Worm (Caenorhabditis elegans): ENCODE data around the gene F13A7.1.
A peak's percentile ranks its signal among the peaks of the same experiment; 100 is the strongest.

F13A7.1 gene

DNA sequence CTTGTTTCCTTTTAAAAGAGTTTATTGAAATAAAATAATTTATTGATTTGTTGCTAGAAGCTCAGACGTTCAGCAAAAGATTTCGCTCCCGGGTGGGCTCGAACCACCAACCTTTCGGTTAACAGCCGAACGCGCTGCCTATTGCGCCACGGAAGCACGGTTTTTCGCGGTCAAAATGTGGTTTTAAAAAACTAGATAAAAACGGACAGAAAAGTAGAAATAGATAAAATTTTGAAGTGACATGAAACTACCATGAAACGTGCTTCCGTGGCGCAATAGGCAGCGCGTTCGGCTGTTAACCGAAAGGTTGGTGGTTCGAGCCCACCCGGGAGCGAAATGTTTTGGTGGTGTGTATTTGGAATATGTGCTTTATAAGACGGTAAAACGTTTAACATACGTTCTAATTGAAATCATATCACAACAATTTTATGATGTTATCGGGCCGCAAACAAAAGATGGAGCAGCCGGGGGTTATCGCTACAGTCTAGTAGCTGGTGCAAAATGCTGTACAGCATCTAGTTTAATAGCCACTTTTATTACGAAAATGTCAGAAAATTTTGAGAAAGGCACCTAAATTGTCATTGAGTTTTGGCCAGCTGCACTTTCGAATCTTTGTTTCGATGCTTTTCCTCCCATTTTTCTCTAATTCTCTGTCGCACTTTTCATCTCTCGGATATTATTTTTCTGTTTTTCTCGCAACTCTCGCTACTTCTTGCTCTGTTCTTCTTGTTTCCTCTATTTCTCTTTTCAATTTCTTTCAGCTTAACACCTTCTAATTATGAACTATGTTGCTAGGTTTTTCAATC lies 39.3 kb downstream of the F13A7.1 start, which contains the start of gene slc-9B.2:
TSS of gene slc-9B.2 (plus strand) at position 756 of the 806 bp plus-strand sequence.
- peak; percentile 63 for TF ChIP-seq unc-55 (GFP tag; optimal IDR thresholded peaks at IDR 0.05)

DNA sequence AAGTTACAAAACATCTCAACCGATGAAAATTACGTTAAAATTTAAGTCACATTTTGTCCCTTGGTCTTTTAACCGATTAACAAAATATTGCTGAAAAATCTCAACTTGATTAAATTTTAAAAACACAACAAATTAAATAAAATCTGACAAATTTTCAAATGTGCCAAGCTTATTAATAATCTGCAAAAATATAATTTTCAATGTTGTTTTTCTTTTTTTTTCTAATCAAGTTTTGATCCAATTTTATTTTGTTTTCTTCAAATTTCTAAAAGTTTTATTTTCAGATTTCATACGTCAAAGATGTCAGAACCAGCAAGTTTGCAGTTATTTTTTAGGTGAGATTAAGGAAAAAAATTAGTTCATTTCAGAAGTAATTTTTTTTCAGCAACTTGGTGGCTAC lies 41.4 kb downstream of the F13A7.1 start, which contains the start of gene srw-87:
TSS of gene srw-87 (plus strand) at position 301 of the 400 bp plus-strand sequence.
- no peak for TF ChIP-seq nhr-129 (tag; optimal IDR thresholded peaks at IDR 0.05)
- no peak for TF ChIP-seq lsy-2 (tag; optimal IDR thresholded peaks at IDR 0.05)
- no peak for TF ChIP-seq ceh-16 (tag; optimal IDR thresholded peaks at IDR 0.05)
- no peak for TF ChIP-seq ztf-1 (GFP tag; conservative IDR thresholded peaks at IDR 0.05)
- TF ChIP-seq snpc-4 (tag; optimal IDR thresholded peaks at IDR 0.05), result no peak
- TF ChIP-seq crh-2 (tag; optimal IDR thresholded peaks at IDR 0.05), result no peak
- no peak for TF ChIP-seq nhr-23 (tag; optimal IDR thresholded peaks at IDR 0.05)
- no peak for TF ChIP-seq nhr-12 (tag; optimal IDR thresholded peaks at IDR 0.05)
- TF ChIP-seq ZK546.5 (tag; optimal IDR thresholded peaks at IDR 0.05), result no peak
- TF ChIP-seq peb-1 (tag; optimal IDR thresholded peaks at IDR 0.05), result no peak
- TF ChIP-seq nhr-77 (tag; optimal IDR thresholded peaks at IDR 0.05), result no peak
- no peak for TF ChIP-seq elt-1 (tag; optimal IDR thresholded peaks at IDR 0.05)
- no peak for TF ChIP-seq sem-4 (tag; optimal IDR thresholded peaks at IDR 0.05)
- TF ChIP-seq mdl-1 (tag; optimal IDR thresholded peaks at IDR 0.05), result no peak
- TF ChIP-seq unc-55 (GFP tag; optimal IDR thresholded peaks at IDR 0.05), result no peak
- TF ChIP-seq F13H6.1 (tag; optimal IDR thresholded peaks at IDR 0.05), result no peak
- no peak for TF ChIP-seq lin-39 (tag; optimal IDR thresholded peaks at IDR 0.05)

DNA sequence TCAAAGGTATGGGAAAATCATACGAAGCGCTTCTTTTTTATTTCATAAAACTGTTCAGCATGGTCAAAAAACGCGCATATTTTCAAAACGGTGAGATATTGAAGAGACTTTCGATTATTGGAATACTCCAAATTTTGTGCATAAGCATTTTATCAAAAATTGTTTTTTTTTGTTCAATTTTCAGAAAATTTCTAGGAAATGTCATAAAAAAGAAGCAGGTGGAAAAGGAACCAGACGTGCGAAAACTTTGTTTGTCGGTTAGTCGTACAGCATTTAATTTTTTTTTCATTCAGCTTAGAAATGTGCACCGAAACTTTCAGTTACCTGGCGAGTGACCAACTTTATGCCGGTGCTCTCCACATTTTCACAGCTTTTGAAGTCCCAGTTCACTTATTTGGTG lies 44.3 kb downstream of the F13A7.1 start, which contains the start of gene srh-167:
TSS of gene srh-167 (plus strand) at position 301 of the 400 bp plus-strand sequence.
- TF ChIP-seq R02D3.7 (tag; optimal IDR thresholded peaks at IDR 0.05), result no peak
- no peak for TF ChIP-seq sem-4 (tag; optimal IDR thresholded peaks at IDR 0.05)
- no peak for TF ChIP-seq unc-39 (tag; optimal IDR thresholded peaks at IDR 0.05)
- TF ChIP-seq elt-1 (tag; optimal IDR thresholded peaks at IDR 0.05), result no peak
- no peak for TF ChIP-seq ama-1 (optimal IDR thresholded peaks at IDR 0.05)
- no peak for TF ChIP-seq nhr-129 (tag; optimal IDR thresholded peaks at IDR 0.05)
- no peak for TF ChIP-seq aly-2 (tag; optimal IDR thresholded peaks at IDR 0.05)
- TF ChIP-seq egl-27 (tag; optimal IDR thresholded peaks at IDR 0.05), result no peak
- TF ChIP-seq F13H6.1 (tag; optimal IDR thresholded peaks at IDR 0.05), result no peak
- TF ChIP-seq peb-1 (tag; optimal IDR thresholded peaks at IDR 0.05), result no peak
- TF ChIP-seq unc-55 (GFP tag; optimal IDR thresholded peaks at IDR 0.05), result no peak
- TF ChIP-seq nhr-12 (tag; optimal IDR thresholded peaks at IDR 0.05), result no peak

DNA sequence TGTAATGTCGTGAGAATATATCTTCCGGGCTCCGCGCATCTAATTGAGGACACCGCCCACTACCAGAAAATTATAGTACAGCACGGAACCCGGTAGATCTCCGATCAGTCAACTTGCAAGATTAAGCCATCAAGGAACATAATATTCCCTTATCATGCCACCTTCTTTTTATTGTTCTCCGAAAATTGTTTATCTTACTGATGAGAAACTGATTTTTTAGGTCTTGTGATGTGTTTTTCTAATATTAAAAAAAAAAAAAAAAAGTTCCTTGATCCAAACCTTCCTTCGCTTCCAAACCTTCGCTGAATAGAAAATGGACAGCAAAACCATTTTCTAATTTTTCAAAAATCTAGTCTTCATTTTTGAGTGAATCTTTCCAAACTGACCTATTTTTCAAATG lies 48.9 kb downstream of the F13A7.1 start, which contains the start of gene F57G8.7:
TSS of gene F57G8.7 (plus strand) at position 301 of the 400 bp plus-strand sequence.
- no peak for TF ChIP-seq alr-1 (tag; optimal IDR thresholded peaks at IDR 0.05)
- TF ChIP-seq ceh-16 (tag; optimal IDR thresholded peaks at IDR 0.05), result no peak
- no peak for TF ChIP-seq unc-62 (GFP tag; optimal IDR thresholded peaks at IDR 0.05)
- TF ChIP-seq fos-1 (tag; optimal IDR thresholded peaks at IDR 0.05), result no peak
- TF ChIP-seq nhr-21 (tag; optimal IDR thresholded peaks at IDR 0.05), result no peak
- TF ChIP-seq ceh-82 (tag; optimal IDR thresholded peaks at IDR 0.05), result no peak
- TF ChIP-seq snpc-4 (tag; optimal IDR thresholded peaks at IDR 0.05), result no peak
- no peak for TF ChIP-seq nhr-10 (tag; optimal IDR thresholded peaks at IDR 0.05)
- no peak for TF ChIP-seq lin-13 (GFP tag; optimal IDR thresholded peaks at IDR 0.05)
- no peak for TF ChIP-seq blmp-1 (tag; optimal IDR thresholded peaks at IDR 0.05; ENCODE audit: insufficient read depth)
- TF ChIP-seq mbf-1 (tag; optimal IDR thresholded peaks at IDR 0.05), result no peak
- no peak for TF ChIP-seq ama-1 (optimal IDR thresholded peaks at IDR 0.05)
- no peak for TF ChIP-seq sma-9 (GFP tag; optimal IDR thresholded peaks at IDR 0.05)
- no peak for TF ChIP-seq sma-9 (tag; optimal IDR thresholded peaks at IDR 0.05)
- no peak for TF ChIP-seq C34F6.9 (tag; optimal IDR thresholded peaks at IDR 0.05)
- TF ChIP-seq nhr-6 (tag; optimal IDR thresholded peaks at IDR 0.05), result no peak
- TF ChIP-seq ztf-1 (GFP tag; conservative IDR thresholded peaks at IDR 0.05), result no peak
- no peak for TF ChIP-seq crh-2 (tag; optimal IDR thresholded peaks at IDR 0.05)
